Fruit fly (Drosophila melanogaster): ENCODE data around the gene CG34289.

dm6 chr3R:23507376-23507775 is at the start of gene CG34289:
- TF ChIP-seq Hr38 (GFP tag; optimal IDR thresholded peaks at IDR 0.05) (no peak), Sox102F (GFP tag; optimal IDR thresholded peaks at IDR 0.05) (no peak)

All from whole organism, prepupa.